Worm (Caenorhabditis elegans): ENCODE measurements around the gene nhr-183.

Gene nhr-183

ce11 chrV:2255191-2255590, 9.2 kb downstream of the nhr-183 start, which contains the start of gene F41B5.1:
F41B5.1 (plus strand) TSS chrV:2255533.
- peak; percentile 9; the same call in 1 of the 2 replicates for TF ChIP-seq isw-1 (GFP tag; IDR thresholded peaks at IDR 0.05)
- TF ChIP-seq lsy-2 (tag; optimal IDR thresholded peaks at IDR 0.05) = peak in 1 of 2 experiments; percentile 3

ce11 chrV:2254553-2255124, 9.8 kb downstream of the nhr-183 start, which contains the start of gene str-253:
str-253 (minus strand) TSS chrV:2254603.
- TF ChIP-seq unc-62 (GFP tag; optimal IDR thresholded peaks at IDR 0.05) = no peak
- TF ChIP-seq ama-1 (optimal IDR thresholded peaks at IDR 0.05) = no peak
- no peak for TF ChIP-seq mep-1 (tag; optimal IDR thresholded peaks at IDR 0.05)
- TF ChIP-seq zip-4 (GFP tag; optimal IDR thresholded peaks at IDR 0.05) = no peak
- TF ChIP-seq C04F5.9 (tag; optimal IDR thresholded peaks at IDR 0.05) = no peak
- no peak for TF ChIP-seq nhr-71 (tag; optimal IDR thresholded peaks at IDR 0.05)
- TF ChIP-seq nhr-77 (tag; optimal IDR thresholded peaks at IDR 0.05) = no peak
- no peak for TF ChIP-seq unc-30 (tag; optimal IDR thresholded peaks at IDR 0.05)
- TF ChIP-seq fkh-10 (GFP tag; optimal IDR thresholded peaks at IDR 0.05) = no peak
- TF ChIP-seq dpl-1 (GFP tag; optimal IDR thresholded peaks at IDR 0.05) = no peak
- no peak for TF ChIP-seq ces-1 (GFP tag; optimal IDR thresholded peaks at IDR 0.05)
- no peak for TF ChIP-seq mef-2 (tag; optimal IDR thresholded peaks at IDR 0.05)
- TF ChIP-seq nhr-11 (tag; optimal IDR thresholded peaks at IDR 0.05) = no peak
- TF ChIP-seq hpl-2 (GFP tag; optimal IDR thresholded peaks at IDR 0.05) = no peak
- TF ChIP-seq C34B4.2 (tag; optimal IDR thresholded peaks at IDR 0.05) = no peak
- no peak for TF ChIP-seq hlh-4 (tag; optimal IDR thresholded peaks at IDR 0.05)
- no peak for TF ChIP-seq swsn-7 (tag; optimal IDR thresholded peaks at IDR 0.05)
- no peak for TF ChIP-seq F16B12.6 (tag; optimal IDR thresholded peaks at IDR 0.05)

ce11 chrV:2251774-2252173, 12.7 kb downstream of the nhr-183 start:
- TF ChIP-seq lin-39 (tag; optimal IDR thresholded peaks at IDR 0.05) (no peak), elt-2 (tag; optimal IDR thresholded peaks at IDR 0.05) (peak; percentile 2)

- TF ChIP-seq F16B12.6 (tag; optimal IDR thresholded peaks at IDR 0.05) (no peak), elt-2 (tag; optimal IDR thresholded peaks at IDR 0.05) (peak; percentile 75), lir-3 (tag; optimal IDR thresholded peaks at IDR 0.05; ENCODE audit: poor library complexity) (no peak), C04F5.9 (tag; optimal IDR thresholded peaks at IDR 0.05) (no peak), irx-1 (tag; optimal IDR thresholded peaks at IDR 0.05) (no peak), nhr-237 (tag; optimal IDR thresholded peaks at IDR 0.05) (no peak), vab-15 (tag; optimal IDR thresholded peaks at IDR 0.05) (no peak), skn-1 (tag; optimal IDR thresholded peaks at IDR 0.05) (peak; percentile 81), snu-23 (GFP tag; optimal IDR thresholded peaks at IDR 0.05) (peak; percentile 33), blmp-1 (tag; optimal IDR thresholded peaks at IDR 0.05) (peak; percentile 20), dsc-1 (tag; optimal IDR thresholded peaks at IDR 0.05) (no peak), sup-37 (GFP tag; optimal IDR thresholded peaks at IDR 0.05) (no peak), efl-1 (optimal IDR thresholded peaks at IDR 0.05) (peak in 1 of 2 experiments; percentile 29), efl-1 (GFP tag; optimal IDR thresholded peaks at IDR 0.05 in 1 of 2) (peak in 1 of 2 experiments; percentile 52), nhr-12 (tag; optimal IDR thresholded peaks at IDR 0.05) (no peak), pax-3 (tag; optimal IDR thresholded peaks at IDR 0.05) (no peak), alr-1 (tag; optimal IDR thresholded peaks at IDR 0.05; ENCODE audit: borderline replicate concordance) (no peak), pag-3 (tag; optimal IDR thresholded peaks at IDR 0.05; ENCODE audit: borderline replicate concordance, insufficient read depth) (no peak), nhr-71 (tag; optimal IDR thresholded peaks at IDR 0.05) (peak; percentile 59), aha-1 (tag; optimal IDR thresholded peaks at IDR 0.05) (no peak), dpl-1 (GFP tag; optimal IDR thresholded peaks at IDR 0.05) (peak in 2 of 3 experiments; percentile 11 to 33), ces-1 (GFP tag; optimal IDR thresholded peaks at IDR 0.05) (no peak), lin-15B (tag; optimal IDR thresholded peaks at IDR 0.05) (no peak), ceh-8 (GFP tag; optimal IDR thresholded peaks at IDR 0.05) (no peak), lin-39 (tag; optimal IDR thresholded peaks at IDR 0.05) (no peak), nhr-90 (tag; optimal IDR thresholded peaks at IDR 0.05; ENCODE audit: poor library complexity) (peak; percentile 36), unc-62 (GFP tag; optimal IDR thresholded peaks at IDR 0.05) (no peak), nhr-76 (tag; optimal IDR thresholded peaks at IDR 0.05) (no peak), swsn-7 (tag; optimal IDR thresholded peaks at IDR 0.05) (no peak), sox-4 (tag; optimal IDR thresholded peaks at IDR 0.05) (no peak), nhr-47 (tag; optimal IDR thresholded peaks at IDR 0.05) (no peak), fkh-4 (tag; optimal IDR thresholded peaks at IDR 0.05; ENCODE audit: borderline replicate concordance) (no peak), fos-1 (tag; optimal IDR thresholded peaks at IDR 0.05) (no peak), unc-30 (tag; optimal IDR thresholded peaks at IDR 0.05) (no peak), lsy-2 (tag; optimal IDR thresholded peaks at IDR 0.05) (peak; percentile 19 to 23)
These were observed 14.3 kb downstream of the nhr-183 start, which contains the start of gene cyp-33C7 for ce11 chrV:2250126-2250590. cyp-33C7 (plus strand) TSS chrV:2250540.

All from whole organism, L1 larva.